Worm (Caenorhabditis elegans): ENCODE measurements around the gene gcy-23.

The gcy-23 gene

DNA sequence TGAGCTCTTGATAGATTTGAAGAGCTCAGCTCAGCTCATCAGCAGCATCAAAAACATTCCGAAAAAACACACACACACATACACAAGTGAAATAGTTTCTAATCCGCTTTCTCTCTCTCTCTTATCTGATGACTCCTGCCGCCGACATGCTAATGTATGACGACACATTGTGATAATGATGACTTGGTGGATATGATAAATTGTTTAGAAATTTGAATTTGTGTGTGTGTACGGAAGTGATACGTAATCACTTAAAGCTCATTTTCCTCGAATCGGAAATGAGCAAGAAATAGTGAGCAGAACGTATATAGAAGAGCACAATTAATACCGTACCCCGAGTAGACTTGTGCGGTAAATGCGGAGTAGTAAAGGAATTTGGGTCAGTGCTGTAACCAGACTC is 42.3 kb downstream of the gcy-23 start:
- TF ChIP-seq mab-9 (GFP tag; IDR thresholded peaks at IDR 0.05) (no peak), egl-13 (tag; optimal IDR thresholded peaks at IDR 0.05) (peak; percentile 80), nhr-47 (tag; optimal IDR thresholded peaks at IDR 0.05) (peak; percentile 63), nhr-85 (tag) (peak; percentile 19), efl-1 (optimal IDR thresholded peaks at IDR 0.05) (no peak), efl-1 (GFP tag; optimal IDR thresholded peaks at IDR 0.05 in 1 of 2) (peak in 1 of 2 experiments; percentile 43), dsc-1 (tag; optimal IDR thresholded peaks at IDR 0.05) (peak; percentile 98), fkh-4 (tag; optimal IDR thresholded peaks at IDR 0.05; ENCODE audit: borderline replicate concordance) (peak; percentile 33), efl-3 (GFP tag; optimal IDR thresholded peaks at IDR 0.05) (no peak), nhr-71 (tag; optimal IDR thresholded peaks at IDR 0.05) (peak; percentile 21), pax-3 (tag; optimal IDR thresholded peaks at IDR 0.05) (peak; percentile 57), hlh-17 (GFP tag; optimal IDR thresholded peaks at IDR 0.05; ENCODE audit: borderline replicate concordance) (no peak), nhr-237 (tag; optimal IDR thresholded peaks at IDR 0.05) (no peak), hpl-2 (GFP tag; optimal IDR thresholded peaks at IDR 0.05) (no peak), fkh-8 (tag; optimal IDR thresholded peaks at IDR 0.05) (peak; percentile 53), jun-1 (tag; optimal IDR thresholded peaks at IDR 0.05) (no peak)

DNA sequence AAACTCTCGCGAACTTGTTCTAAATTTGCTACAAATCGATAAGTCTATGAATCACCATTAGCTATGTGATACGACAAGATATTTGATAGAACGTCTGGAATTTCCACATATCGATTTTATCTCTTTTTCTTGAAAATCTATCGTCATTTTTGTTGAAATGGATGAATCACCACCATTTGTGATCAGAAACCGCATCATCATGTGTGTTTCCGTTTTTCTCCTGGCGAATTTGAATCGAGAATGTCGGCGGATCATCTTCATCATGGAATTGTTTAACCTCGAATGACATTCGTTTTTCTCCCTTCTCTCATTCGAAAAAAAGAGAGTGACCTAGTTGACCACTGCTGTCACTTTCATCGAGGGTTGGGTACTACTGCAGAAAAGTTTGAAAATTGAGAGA is 54.9 kb downstream of the gcy-23 start:
- TF ChIP-seq irx-1 (tag; optimal IDR thresholded peaks at IDR 0.05) (no peak), ceh-63 (GFP tag; optimal IDR thresholded peaks at IDR 0.05) (no peak), sox-4 (tag; optimal IDR thresholded peaks at IDR 0.05) (no peak), zag-1 (tag; optimal IDR thresholded peaks at IDR 0.05) (no peak), pqm-1 (tag; optimal IDR thresholded peaks at IDR 0.05) (no peak), ceh-88 (GFP tag; IDR thresholded peaks at IDR 0.05) (no peak), fkh-10 (GFP tag; optimal IDR thresholded peaks at IDR 0.05) (no peak), ceh-90 (tag; optimal IDR thresholded peaks at IDR 0.05) (no peak), nhr-28 (tag; optimal IDR thresholded peaks at IDR 0.05) (no peak), efl-3 (GFP tag; optimal IDR thresholded peaks at IDR 0.05) (no peak), mep-1 (tag; optimal IDR thresholded peaks at IDR 0.05) (peak; percentile 43), nhr-47 (tag; optimal IDR thresholded peaks at IDR 0.05) (no peak), snpc-4 (tag; optimal IDR thresholded peaks at IDR 0.05) (no peak), skn-1 (tag; optimal IDR thresholded peaks at IDR 0.05) (no peak), sptf-1 (tag; optimal IDR thresholded peaks at IDR 0.05) (no peak), ztf-4 (tag; optimal IDR thresholded peaks at IDR 0.05) (peak; percentile 58), nhr-77 (tag; optimal IDR thresholded peaks at IDR 0.05) (no peak), nhr-85 (tag) (peak; percentile 70), unc-62 (GFP tag; optimal IDR thresholded peaks at IDR 0.05) (no peak), mdl-1 (tag; optimal IDR thresholded peaks at IDR 0.05) (no peak), ets-5 (GFP tag; IDR thresholded peaks at IDR 0.05) (no peak), fkh-4 (tag; optimal IDR thresholded peaks at IDR 0.05; ENCODE audit: borderline replicate concordance) (no peak), zip-4 (GFP tag; optimal IDR thresholded peaks at IDR 0.05) (no peak), efl-1 (optimal IDR thresholded peaks at IDR 0.05) (no peak), efl-1 (GFP tag; optimal IDR thresholded peaks at IDR 0.05 in 1 of 2) (no peak), ces-1 (GFP tag; optimal IDR thresholded peaks at IDR 0.05) (no peak), nhr-11 (tag; optimal IDR thresholded peaks at IDR 0.05) (no peak), C34B4.2 (tag; optimal IDR thresholded peaks at IDR 0.05) (no peak), grh-1 (GFP tag; IDR thresholded peaks at IDR 0.05) (no peak), lin-14 (GFP tag; optimal IDR thresholded peaks at IDR 0.05) (no peak), pax-3 (tag; optimal IDR thresholded peaks at IDR 0.05) (no peak), C16A3.4 (tag; optimal IDR thresholded peaks at IDR 0.05) (no peak), alr-1 (tag; optimal IDR thresholded peaks at IDR 0.05; ENCODE audit: borderline replicate concordance) (no peak), snu-23 (GFP tag; optimal IDR thresholded peaks at IDR 0.05) (peak; percentile 9), swsn-7 (tag; optimal IDR thresholded peaks at IDR 0.05) (no peak), mef-2 (tag; optimal IDR thresholded peaks at IDR 0.05) (no peak), lir-3 (tag; optimal IDR thresholded peaks at IDR 0.05; ENCODE audit: poor library complexity) (no peak), lsy-2 (tag; optimal IDR thresholded peaks at IDR 0.05) (no peak), nhr-90 (tag; optimal IDR thresholded peaks at IDR 0.05; ENCODE audit: poor library complexity) (no peak), egl-13 (tag; optimal IDR thresholded peaks at IDR 0.05) (no peak), jun-1 (tag; optimal IDR thresholded peaks at IDR 0.05) (no peak), hpl-2 (GFP tag; optimal IDR thresholded peaks at IDR 0.05) (no peak), xbp-1 (tag; optimal IDR thresholded peaks at IDR 0.05) (no peak), elt-3 (tag; optimal IDR thresholded peaks at IDR 0.05) (peak in 2 of 6 experiments; percentile 16 to 34), nhr-12 (tag; optimal IDR thresholded peaks at IDR 0.05) (no peak)

Data from whole organism, L1 larva.